Worm (Caenorhabditis elegans): Measurements from ENCODE around the gene C38H2.3.

C38H2.3 gene

ce11 chrIII:10386476-10386875 lies at the start of gene C38H2.3:
TSS of gene C38H2.3 (minus strand) at chrIII:10386576.
- no peak for TF ChIP-seq aly-2 (tag; optimal IDR thresholded peaks at IDR 0.05)
- no peak for TF ChIP-seq egl-27 (tag; optimal IDR thresholded peaks at IDR 0.05)
- no peak for TF ChIP-seq ceh-82 (tag; optimal IDR thresholded peaks at IDR 0.05)
- TF ChIP-seq tlp-1 (tag; optimal IDR thresholded peaks at IDR 0.05): no peak
- no peak for TF ChIP-seq efl-1 (optimal IDR thresholded peaks at IDR 0.05)
- no peak for TF ChIP-seq efl-1 (GFP tag; optimal IDR thresholded peaks at IDR 0.05 in 1 of 2)
- TF ChIP-seq ets-5 (GFP tag; IDR thresholded peaks at IDR 0.05): no peak

ce11 chrIII:10432104-10432503 lies 45.7 kb upstream of the C38H2.3 start:
- TF ChIP-seq nhr-19 (GFP tag; conservative IDR thresholded peaks at IDR 0.05) (peak; percentile 44), rnt-1 (tag; optimal IDR thresholded peaks at IDR 0.05) (peak; percentile 78), snu-23 (GFP tag; optimal IDR thresholded peaks at IDR 0.05) (peak; percentile 34), tbx-2 (tag; optimal IDR thresholded peaks at IDR 0.05) (peak; percentile 3), nhr-71 (tag; optimal IDR thresholded peaks at IDR 0.05) (peak; percentile 64), ceh-82 (tag; optimal IDR thresholded peaks at IDR 0.05) (peak in 2 of 3 experiments; percentile 13 to 22), unc-86 (tag; optimal IDR thresholded peaks at IDR 0.05) (no peak), efl-1 (optimal IDR thresholded peaks at IDR 0.05) (peak; percentile 6 to 36), efl-1 (GFP tag; optimal IDR thresholded peaks at IDR 0.05 in 1 of 2) (peak; percentile 26 to 93), lin-13 (GFP tag; optimal IDR thresholded peaks at IDR 0.05) (peak; percentile 2), nhr-237 (tag; optimal IDR thresholded peaks at IDR 0.05) (no peak), mep-1 (tag; optimal IDR thresholded peaks at IDR 0.05) (no peak), pax-3 (tag; optimal IDR thresholded peaks at IDR 0.05) (peak; percentile 39), dpl-1 (GFP tag; optimal IDR thresholded peaks at IDR 0.05) (peak in 1 of 3 experiments; percentile 19), mdl-1 (tag; optimal IDR thresholded peaks at IDR 0.05) (peak in 1 of 2 experiments; percentile 21), ceh-88 (GFP tag; IDR thresholded peaks at IDR 0.05) (no peak), lin-35 (GFP tag; optimal IDR thresholded peaks at IDR 0.05) (peak in 1 of 2 experiments; percentile 2), irx-1 (tag; optimal IDR thresholded peaks at IDR 0.05) (peak; percentile 15), sptf-1 (tag; optimal IDR thresholded peaks at IDR 0.05) (no peak), dsc-1 (tag; optimal IDR thresholded peaks at IDR 0.05) (peak; percentile 45), fkh-8 (tag; optimal IDR thresholded peaks at IDR 0.05) (peak; percentile 83), F16B12.6 (tag; optimal IDR thresholded peaks at IDR 0.05) (peak; percentile 17), sox-4 (tag; optimal IDR thresholded peaks at IDR 0.05) (peak; percentile 11), swsn-7 (tag; optimal IDR thresholded peaks at IDR 0.05) (peak; percentile 55), grh-1 (GFP tag; IDR thresholded peaks at IDR 0.05) (no peak), isw-1 (GFP tag; IDR thresholded peaks at IDR 0.05) (peak; percentile 8; the same call in 1 of the 2 replicates), nhr-47 (tag; optimal IDR thresholded peaks at IDR 0.05) (peak; percentile 70), nhr-20 (tag; optimal IDR thresholded peaks at IDR 0.05) (peak; percentile 22), fos-1 (tag; optimal IDR thresholded peaks at IDR 0.05) (no peak), lsy-2 (tag; optimal IDR thresholded peaks at IDR 0.05) (peak; percentile 7 to 55), nhr-84 (tag; optimal IDR thresholded peaks at IDR 0.05) (no peak), Y116A8C.19 (tag; optimal IDR thresholded peaks at IDR 0.05; ENCODE audit: borderline replicate concordance) (no peak)

DNA sequence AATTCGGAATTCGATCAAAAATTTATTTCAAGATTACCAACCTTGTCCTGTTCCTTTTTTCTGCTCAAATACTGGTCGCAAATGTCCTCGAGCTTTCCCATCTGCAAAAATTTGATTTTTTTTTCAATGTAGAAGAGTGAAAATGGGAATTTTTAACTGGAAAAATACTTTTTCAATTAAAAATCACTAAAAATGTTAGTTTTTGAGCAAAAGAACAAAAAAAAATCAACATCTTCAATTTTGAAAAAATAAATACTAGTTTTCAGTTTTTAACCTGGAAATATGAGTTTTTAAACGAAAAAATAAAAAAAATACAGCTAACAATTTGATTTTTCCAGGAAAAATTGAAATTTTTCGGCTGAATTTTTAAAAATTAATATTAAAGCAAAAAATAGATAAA lies 41.5 kb upstream of the C38H2.3 start, which contains the start of gene prp-3:
TSS of gene prp-3 (minus strand) at position 101 of the 400 bp plus-strand sequence.
- no peak for TF ChIP-seq nhr-19 (GFP tag; conservative IDR thresholded peaks at IDR 0.05)
- no peak for TF ChIP-seq lin-13 (GFP tag; optimal IDR thresholded peaks at IDR 0.05)
- no peak for TF ChIP-seq dsc-1 (tag; optimal IDR thresholded peaks at IDR 0.05)
- TF ChIP-seq aly-2 (tag; optimal IDR thresholded peaks at IDR 0.05): no peak
- TF ChIP-seq fkh-4 (tag; optimal IDR thresholded peaks at IDR 0.05; ENCODE audit: borderline replicate concordance): no peak
- TF ChIP-seq ces-1 (GFP tag; optimal IDR thresholded peaks at IDR 0.05): no peak
- no peak for TF ChIP-seq mab-9 (GFP tag; IDR thresholded peaks at IDR 0.05)
- no peak for TF ChIP-seq aha-1 (tag; optimal IDR thresholded peaks at IDR 0.05)
- TF ChIP-seq xbp-1 (tag; optimal IDR thresholded peaks at IDR 0.05): no peak
- TF ChIP-seq tlp-1 (tag; optimal IDR thresholded peaks at IDR 0.05): no peak
- no peak for TF ChIP-seq blmp-1 (tag; optimal IDR thresholded peaks at IDR 0.05)
- no peak for TF ChIP-seq sup-37 (GFP tag; optimal IDR thresholded peaks at IDR 0.05)
- no peak for TF ChIP-seq nhr-77 (tag; optimal IDR thresholded peaks at IDR 0.05)
